Worm (Caenorhabditis elegans): ENCODE data around the gene R07A4.3.

The R07A4.3 gene

ce11 chrX:10783822-10784221, 30.3 kb downstream of the R07A4.3 start, which contains the start of gene clc-4:
Gene clc-4 (minus strand): TSS chrX:10783922.
- TF ChIP-seq nhr-77 (tag; optimal IDR thresholded peaks at IDR 0.05) (no peak), fkh-2 (tag; optimal IDR thresholded peaks at IDR 0.05) (no peak)

ce11 chrX:10787203-10787602, 33.7 kb downstream of the R07A4.3 start, which contains the start of gene ttr-14:
Gene ttr-14 (plus strand): TSS chrX:10787503.
- TF ChIP-seq egl-5 (tag; optimal IDR thresholded peaks at IDR 0.05) (no peak), ceh-16 (tag; optimal IDR thresholded peaks at IDR 0.05) (no peak), fkh-2 (tag; optimal IDR thresholded peaks at IDR 0.05) (no peak), elt-3 (tag; optimal IDR thresholded peaks at IDR 0.05) (no peak), nhr-43 (tag; optimal IDR thresholded peaks at IDR 0.05; ENCODE audit: poor library complexity, severe bottlenecking) (no peak), ceh-28 (tag; optimal IDR thresholded peaks at IDR 0.05) (no peak), tbx-2 (tag; optimal IDR thresholded peaks at IDR 0.05) (no peak), lin-39 (tag; optimal IDR thresholded peaks at IDR 0.05) (no peak), fkh-10 (GFP tag; optimal IDR thresholded peaks at IDR 0.05) (no peak), daf-12 (tag; optimal IDR thresholded peaks at IDR 0.05) (no peak), ztf-11 (tag; optimal IDR thresholded peaks at IDR 0.05) (no peak), nhr-11 (tag; optimal IDR thresholded peaks at IDR 0.05) (no peak)

ce11 chrX:10792435-10792834, 38.9 kb downstream of the R07A4.3 start, which contains the start of gene vap-2:
Gene vap-2 (minus strand): TSS chrX:10792535.
- TF ChIP-seq egl-5 (tag; optimal IDR thresholded peaks at IDR 0.05): no peak
- no peak for TF ChIP-seq ceh-82 (tag; optimal IDR thresholded peaks at IDR 0.05)
- no peak for TF ChIP-seq fos-1 (tag; optimal IDR thresholded peaks at IDR 0.05)
- TF ChIP-seq ama-1 (optimal IDR thresholded peaks at IDR 0.05): no peak
- TF ChIP-seq R02D3.7 (tag; optimal IDR thresholded peaks at IDR 0.05): no peak
- no peak for TF ChIP-seq hmg-11 (tag; optimal IDR thresholded peaks at IDR 0.05)
- TF ChIP-seq nhr-76 (tag; optimal IDR thresholded peaks at IDR 0.05): no peak
- no peak for TF ChIP-seq nhr-28 (tag; optimal IDR thresholded peaks at IDR 0.05)
- TF ChIP-seq nhr-43 (tag; optimal IDR thresholded peaks at IDR 0.05; ENCODE audit: poor library complexity, severe bottlenecking): no peak
- no peak for TF ChIP-seq pqm-1 (tag; optimal IDR thresholded peaks at IDR 0.05)
- TF ChIP-seq elt-1 (tag; optimal IDR thresholded peaks at IDR 0.05): no peak
- no peak for TF ChIP-seq ztf-11 (tag; optimal IDR thresholded peaks at IDR 0.05)
- no peak for TF ChIP-seq fkh-10 (GFP tag; optimal IDR thresholded peaks at IDR 0.05)

ce11 chrX:10794647-10795046, 41.1 kb downstream of the R07A4.3 start, which contains the start of gene T05A10.6:
Gene T05A10.6 (minus strand): TSS chrX:10794747.
- no peak for TF ChIP-seq ama-1 (optimal IDR thresholded peaks at IDR 0.05)
- no peak for TF ChIP-seq lin-39 (tag; optimal IDR thresholded peaks at IDR 0.05)
- TF ChIP-seq ZK546.5 (tag; optimal IDR thresholded peaks at IDR 0.05): no peak
- no peak for TF ChIP-seq ztf-4 (tag; optimal IDR thresholded peaks at IDR 0.05)
- no peak for TF ChIP-seq elt-3 (tag; optimal IDR thresholded peaks at IDR 0.05)
- no peak for TF ChIP-seq sea-2 (GFP tag; optimal IDR thresholded peaks at IDR 0.05)
- no peak for TF ChIP-seq ceh-9 (tag; optimal IDR thresholded peaks at IDR 0.05)
- TF ChIP-seq ztf-11 (tag; optimal IDR thresholded peaks at IDR 0.05): no peak

- TF ChIP-seq eor-1 (tag; optimal IDR thresholded peaks at IDR 0.05) (no peak), mdl-1 (tag; optimal IDR thresholded peaks at IDR 0.05) (no peak), unc-62 (GFP tag; optimal IDR thresholded peaks at IDR 0.05) (no peak), sea-2 (GFP tag; optimal IDR thresholded peaks at IDR 0.05) (no peak), mml-1 (tag; optimal IDR thresholded peaks at IDR 0.05) (no peak), R02D3.7 (tag; optimal IDR thresholded peaks at IDR 0.05) (no peak), nhr-12 (tag; optimal IDR thresholded peaks at IDR 0.05) (no peak), nhr-76 (tag; optimal IDR thresholded peaks at IDR 0.05) (no peak), elt-2 (tag; optimal IDR thresholded peaks at IDR 0.05) (no peak), hmg-11 (tag; optimal IDR thresholded peaks at IDR 0.05) (no peak), ama-1 (optimal IDR thresholded peaks at IDR 0.05) (no peak), ztf-11 (tag; optimal IDR thresholded peaks at IDR 0.05) (no peak), egl-27 (tag; optimal IDR thresholded peaks at IDR 0.05) (no peak)
Observed at ce11 chrX:10804441-10804840, 50.9 kb downstream of the R07A4.3 start, which contains the start of gene F31B12.4. Gene F31B12.4 (plus strand): TSS chrX:10804741.
